Fruit fly (Drosophila melanogaster): Measurements from ENCODE around the gene trh.

trh gene

DNA sequence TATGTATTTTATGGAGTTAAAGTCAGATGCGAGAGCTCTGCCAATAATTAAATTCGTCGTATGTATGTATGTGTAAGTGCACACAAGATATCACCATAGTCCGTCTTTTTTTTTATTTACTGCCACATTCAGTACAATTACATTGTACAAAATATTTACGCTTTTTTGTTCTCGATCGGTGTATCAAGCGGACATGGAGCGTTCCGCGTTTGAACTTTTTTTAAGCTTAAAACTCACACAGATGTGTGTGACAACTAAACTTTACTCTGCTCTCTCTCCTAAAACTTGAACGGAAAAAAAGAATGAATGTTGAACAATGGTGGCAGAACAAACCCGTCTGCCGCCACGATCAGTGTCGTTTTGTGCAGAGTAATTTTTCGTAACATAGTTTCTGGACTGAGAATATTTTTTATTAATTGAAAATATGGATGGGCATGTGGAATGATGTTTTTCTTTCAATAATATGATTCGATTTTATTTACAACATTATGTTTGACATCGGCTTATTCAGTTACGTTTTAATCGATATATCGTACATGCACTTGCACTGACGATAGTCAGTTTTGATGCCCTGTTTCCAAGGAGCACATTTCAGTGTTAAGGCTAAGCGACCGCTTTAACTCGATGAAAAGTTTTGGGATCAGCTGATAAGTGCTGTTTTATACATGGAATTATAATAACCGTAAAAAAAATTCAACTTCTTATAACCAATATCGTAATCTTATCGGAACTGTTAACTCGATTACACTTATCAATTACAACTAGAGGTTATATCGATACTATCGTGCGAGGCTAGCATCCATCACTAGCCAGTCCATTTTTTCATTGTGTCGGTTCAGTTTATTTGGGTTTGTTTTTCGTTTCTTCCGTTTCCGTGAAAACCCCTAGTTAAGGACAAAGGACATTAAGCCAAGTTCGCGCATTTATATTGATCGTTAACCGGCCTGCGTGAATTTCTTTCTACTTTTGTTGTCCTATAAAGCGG lies 45.5 kb downstream of the trh start, which contains the start of gene mth (continued):
- TF ChIP-seq wor (GFP tag; IDR thresholded peaks at IDR 0.05) (peak; percentile 30; the same call in 1 of the 2 replicates), CG16863 (GFP tag; optimal IDR thresholded peaks at IDR 0.05) (no peak), kah (GFP tag; optimal IDR thresholded peaks at IDR 0.05) (no peak), CG9727 (GFP tag; optimal IDR thresholded peaks at IDR 0.05) (peak; percentile 75), sens-2 (GFP tag; IDR thresholded peaks at IDR 0.05) (no peak), sob (GFP tag; IDR thresholded peaks at IDR 0.05) (peak; percentile 59; the same call in 1 of the 2 replicates), chinmo (GFP tag; IDR thresholded peaks at IDR 0.05; ENCODE audit: partially characterized antibody) (peak; percentile 87; the same call in 3 of the 4 replicates), seq (GFP tag; IDR thresholded peaks at IDR 0.05) (no peak), Awh (GFP tag; IDR thresholded peaks at IDR 0.05) (no peak), NK7.1 (GFP tag; optimal IDR thresholded peaks at IDR 0.05) (no peak), ci (GFP tag; IDR thresholded peaks at IDR 0.05) (0 out of 3 replicates have a peak, but pooled peaks have one; percentile 45), CG30403 (GFP tag; optimal IDR thresholded peaks at IDR 0.05) (peak; percentile 54), ham (GFP tag; IDR thresholded peaks at IDR 0.05) (no peak), Ets97D (GFP tag; optimal IDR thresholded peaks at IDR 0.05) (peak; percentile 77), CG34224 (GFP tag; IDR thresholded peaks at IDR 0.05; ENCODE audit: partially characterized antibody) (peak; percentile 98), Lim3 (GFP tag; IDR thresholded peaks at IDR 0.05) (no peak), CG4854 (GFP tag; optimal IDR thresholded peaks at IDR 0.05) (peak; percentile 48), CG15696 (tag; optimal IDR thresholded peaks at IDR 0.05) (peak; percentile 16), CG10959 (GFP tag; IDR thresholded peaks at IDR 0.05) (no peak), CG2889 (GFP tag; IDR thresholded peaks at IDR 0.05) (no peak), CG31365 (tag; optimal IDR thresholded peaks at IDR 0.05) (no peak), CG7745 (tag; optimal IDR thresholded peaks at IDR 0.05) (no peak), maf-S (GFP tag; optimal IDR thresholded peaks at IDR 0.05) (peak; percentile 59), CG17359 (tag; optimal IDR thresholded peaks at IDR 0.05) (no peak), CG15514 (GFP tag; optimal IDR thresholded peaks at IDR 0.05) (peak; percentile 91), GATAe (GFP tag; conservative IDR thresholded peaks at IDR 0.05) (no peak), CG18011 (GFP tag; optimal IDR thresholded peaks at IDR 0.05) (no peak), Ada2b (GFP tag; IDR thresholded peaks at IDR 0.05) (no peak), CG4707 (GFP tag; optimal IDR thresholded peaks at IDR 0.05) (no peak), pb (GFP tag; optimal IDR thresholded peaks at IDR 0.05) (peak; percentile 15), corto (GFP tag; optimal IDR thresholded peaks at IDR 0.05) (peak; percentile 58), ranshi (GFP tag; IDR thresholded peaks at IDR 0.05) (0 out of 2 replicates have a peak, but pooled peaks have one; percentile 15), tll (GFP tag; optimal IDR thresholded peaks at IDR 0.05) (peak in 1 of 2 experiments; percentile 90), ara (GFP tag; IDR thresholded peaks at IDR 0.05) (no peak), CG6813 (GFP tag; optimal IDR thresholded peaks at IDR 0.05) (no peak), phol (tag; optimal IDR thresholded peaks at IDR 0.05) (peak; percentile 77), E2f2 (GFP tag; IDR thresholded peaks at IDR 0.05) (0 out of 2 replicates have a peak, but pooled peaks have one; percentile 27), lab (GFP tag; optimal IDR thresholded peaks at IDR 0.05) (peak; percentile 8), CG9797 (GFP tag; optimal IDR thresholded peaks at IDR 0.05) (peak; percentile 54), Neu2 (GFP tag; optimal IDR thresholded peaks at IDR 0.05; ENCODE audit: borderline replicate concordance) (peak; percentile 87), CrebB (tag; optimal IDR thresholded peaks at IDR 0.05) (no peak), CG17385 (GFP tag; optimal IDR thresholded peaks at IDR 0.05) (no peak), H2.0 (GFP tag; IDR thresholded peaks at IDR 0.05) (no peak), gcm2 (GFP tag; optimal IDR thresholded peaks at IDR 0.05) (no peak), CG14014 (GFP tag; IDR thresholded peaks at IDR 0.05) (0 out of 2 replicates have a peak, but pooled peaks have one; percentile 28), nerfin-1 (tag; optimal IDR thresholded peaks at IDR 0.05) (peak; percentile 13), CG8290 (GFP tag; optimal IDR thresholded peaks at IDR 0.05) (peak; percentile 83), CG8290 (tag; optimal IDR thresholded peaks at IDR 0.05) (peak; percentile 52 to 67)
